Worm (Caenorhabditis elegans): ENCODE results near the gene lgc-18.

- TF ChIP-seq klf-2 (GFP tag; conservative IDR thresholded peaks at IDR 0.05) (no peak), tab-1 (GFP tag; IDR thresholded peaks at IDR 0.05) (no peak), ztf-23 (GFP tag; IDR thresholded peaks at IDR 0.05) (no peak)
These were observed 11.4 kb upstream of the lgc-18 start, which contains the start of gene lgc-15 for ce11 chrX:12114024-12114423.
